Worm (Caenorhabditis elegans) whole organism, L1 larva: ENCODE measurements around the gene ung-1.

Experiments
- C04F5.9 ChIP-seq: sonication (generic microtip); optimal IDR thresholded peaks from 2 replicates; lab custom pipeline; 2016; ENCODE audit warnings: missing genetic modification characterization, missing compliant biosample characterization
- Y116A8C.19 ChIP-seq: sonication (generic microtip); optimal IDR thresholded peaks from 2 replicates; lab custom pipeline; 2016; ENCODE audit warnings: missing compliant biosample characterization, missing genetic modification characterization, borderline replicate concordance
- aha-1 ChIP-seq: fragments of 150-350 bp; optimal IDR thresholded peaks from 2 replicates; lab custom pipeline; 2014; ENCODE audit warnings: missing biosample characterization, missing genetic modification characterization
- alr-1 ChIP-seq: fragments of 200-800 bp; sonication (Bioruptor generic); optimal IDR thresholded peaks from 2 replicates; lab custom pipeline; 2018; ENCODE audit warnings: borderline replicate concordance, mild to moderate bottlenecking, missing genetic modification characterization, missing compliant biosample characterization
- aly-2 ChIP-seq: fragments of 150-350 bp; optimal IDR thresholded peaks from 2 replicates; lab custom pipeline; 2014; ENCODE audit warnings: missing biosample characterization, missing genetic modification characterization
- blmp-1 ChIP-seq: fragments of 150-350 bp; optimal IDR thresholded peaks from 2 replicates; lab custom pipeline; 2014; ENCODE audit warnings: missing biosample characterization, missing genetic modification characterization
- ceh-82 ChIP-seq, 3 experiments: fragments of 150-350 bp in 1 of 3; sonication (generic microtip) in 2 of 3; optimal IDR thresholded peaks; 2 replicates each; lab custom pipeline; 2014 to 2017; ENCODE audit warnings: missing biosample characterization in 3 of 3, missing genetic modification characterization in 3 of 3
- ceh-90 ChIP-seq: sonication (generic microtip); optimal IDR thresholded peaks from 2 replicates; lab custom pipeline; 2016; ENCODE audit warnings: missing genetic modification characterization, missing compliant biosample characterization
- ces-1 ChIP-seq: fragments of 150-350 bp; optimal IDR thresholded peaks from 2 replicates; lab custom pipeline; 2014; ENCODE audit warnings: missing biosample characterization, missing genetic modification reagents, missing genetic modification characterization
- dpl-1 ChIP-seq, 3 experiments: fragments of 150-350 bp in 2 of 3; sonication (generic microtip) in 1 of 3; optimal IDR thresholded peaks; 2 replicates each; lab custom pipeline; 2014 to 2017; ENCODE audit warnings: missing biosample characterization in 3 of 3, missing genetic modification characterization in 3 of 3, missing genetic modification reagents in 3 of 3
- dsc-1 ChIP-seq: sonication (generic microtip); optimal IDR thresholded peaks from 2 replicates; lab custom pipeline; 2016; ENCODE audit warnings: mild to moderate bottlenecking, missing genetic modification characterization, missing compliant biosample characterization
- efl-1 ChIP-seq, 4 experiments: fragments of 150-350 bp; optimal IDR thresholded peaks in 3 of 4; peaks in 1 of 4; 1 replicate in 1 of 4; 2 replicates in 3 of 4; lab custom pipeline; 2014; ENCODE audit warnings: missing biosample characterization in 2 of 4, missing genetic modification characterization in 2 of 4, missing genetic modification reagents in 2 of 4
- elt-2 ChIP-seq: sonication (generic microtip); optimal IDR thresholded peaks from 2 replicates; lab custom pipeline; 2016; ENCODE audit warnings: missing genetic modification characterization, mild to moderate bottlenecking, inconsistent platforms, missing compliant biosample characterization, missing genetic modification reagents
- elt-3 ChIP-seq, 6 experiments: fragments of 150-350 bp in 1 of 6; sonication (generic microtip); optimal IDR thresholded peaks; 2 replicates each; lab custom pipeline; 2017 to 2018; ENCODE audit warnings: missing biosample characterization in 6 of 6, missing genetic modification characterization in 6 of 6, inconsistent platforms in 1 of 6
- ets-5 ChIP-seq: fragments of 200-800 bp; sonication (Bioruptor generic); IDR thresholded peaks from 2 replicates; pipeline ENCODE4 v1.3.6; 2022; ENCODE audit warnings: missing genetic modification characterization, missing compliant biosample characterization
- fos-1 ChIP-seq: fragments of 150-350 bp; optimal IDR thresholded peaks from 2 replicates; lab custom pipeline; 2014; ENCODE audit warnings: missing biosample characterization, missing genetic modification characterization
- grh-1 ChIP-seq: fragments of 200-800 bp; sonication (Bioruptor generic); IDR thresholded peaks from 2 replicates; pipeline ENCODE4 v1.3.6; 2022; ENCODE audit warnings: missing genetic modification reagents, missing genetic modification characterization, missing compliant biosample characterization
- hpl-2 ChIP-seq: fragments of 150-350 bp; optimal IDR thresholded peaks from 2 replicates; lab custom pipeline; 2014; ENCODE audit warnings: missing biosample characterization, missing genetic modification reagents, missing genetic modification characterization
- irx-1 ChIP-seq: sonication (generic microtip); optimal IDR thresholded peaks from 2 replicates; lab custom pipeline; 2016; ENCODE audit warnings: missing genetic modification characterization, missing compliant biosample characterization
- isw-1 ChIP-seq: fragments of 200-800 bp; sonication (Bioruptor generic); IDR thresholded peaks from 2 replicates; pipeline ENCODE4 v1.3.6; 2022; ENCODE audit warnings: missing genetic modification characterization, missing compliant biosample characterization
- jun-1 ChIP-seq: fragments of 150-350 bp; optimal IDR thresholded peaks from 2 replicates; lab custom pipeline; 2014; ENCODE audit warnings: missing biosample characterization, missing genetic modification reagents, missing genetic modification characterization
- lin-35 ChIP-seq, 2 experiments: fragments of 150-350 bp; optimal IDR thresholded peaks; 2 replicates each; lab custom pipeline; 2014; ENCODE audit warnings: missing biosample characterization in 2 of 2, missing genetic modification characterization in 2 of 2, missing genetic modification reagents in 2 of 2
- lin-39 ChIP-seq: fragments of 150-350 bp; optimal IDR thresholded peaks from 2 replicates; lab custom pipeline; 2014; ENCODE audit warnings: missing biosample characterization, missing genetic modification reagents, missing genetic modification characterization
- lsy-2 ChIP-seq, 2 experiments: fragments of 150-350 bp; optimal IDR thresholded peaks; 2 replicates each; lab custom pipeline; 2014; ENCODE audit warnings: missing biosample characterization in 2 of 2, missing genetic modification characterization in 2 of 2
- mab-9 ChIP-seq: fragments of 200-800 bp; sonication (Bioruptor generic); IDR thresholded peaks from 2 replicates; pipeline ENCODE4 v1.3.6; 2022; ENCODE audit warnings: missing genetic modification reagents, missing genetic modification characterization, missing compliant biosample characterization
- mdl-1 ChIP-seq, 2 experiments: fragments of 150-350 bp; optimal IDR thresholded peaks; 2 replicates each; lab custom pipeline; 2014 to 2017; ENCODE audit warnings: missing biosample characterization in 2 of 2, missing genetic modification characterization in 2 of 2, inconsistent platforms in 1 of 2
- mep-1 ChIP-seq: fragments of 150-350 bp; optimal IDR thresholded peaks from 2 replicates; lab custom pipeline; 2014; ENCODE audit warnings: missing biosample characterization, missing genetic modification characterization
- nhr-11 ChIP-seq: fragments of 150-350 bp; optimal IDR thresholded peaks from 2 replicates; lab custom pipeline; 2014; ENCODE audit warnings: missing biosample characterization, missing genetic modification characterization
- nhr-12 ChIP-seq: sonication (generic microtip); optimal IDR thresholded peaks from 2 replicates; lab custom pipeline; 2017; ENCODE audit warnings: missing biosample characterization, missing genetic modification characterization
- nhr-19 ChIP-seq: fragments of 200-800 bp; sonication (Bioruptor generic); conservative IDR thresholded peaks from 2 replicates; pipeline ENCODE4 v1.3.6; 2022; ENCODE audit warnings: missing genetic modification characterization, missing compliant biosample characterization
- nhr-20 ChIP-seq: sonication (generic microtip); optimal IDR thresholded peaks from 2 replicates; lab custom pipeline; 2016; ENCODE audit warnings: mild to moderate bottlenecking, missing genetic modification characterization, missing compliant biosample characterization
- nhr-237 ChIP-seq: fragments of 150-350 bp; optimal IDR thresholded peaks from 2 replicates; lab custom pipeline; 2014; ENCODE audit warnings: missing biosample characterization, missing genetic modification characterization
- nhr-47 ChIP-seq: sonication (generic microtip); optimal IDR thresholded peaks from 2 replicates; lab custom pipeline; 2016; ENCODE audit warnings: mild to moderate bottlenecking, missing genetic modification characterization, moderate library complexity, missing compliant biosample characterization
- nhr-71 ChIP-seq: sonication (generic microtip); optimal IDR thresholded peaks from 2 replicates; lab custom pipeline; 2016; ENCODE audit warnings: mild to moderate bottlenecking, missing genetic modification characterization, moderate library complexity, missing compliant biosample characterization
- nhr-90 ChIP-seq: sonication (generic microtip); optimal IDR thresholded peaks from 2 replicates; lab custom pipeline; 2016; ENCODE audit warnings: mild to moderate bottlenecking, missing genetic modification characterization, missing compliant biosample characterization; ENCODE audit not compliant: poor library complexity
- pqm-1 ChIP-seq: sonication (generic microtip); optimal IDR thresholded peaks from 3 replicates; lab custom pipeline; 2017; ENCODE audit warnings: missing biosample characterization, missing genetic modification characterization
- rnt-1 ChIP-seq: sonication (generic microtip); optimal IDR thresholded peaks from 2 replicates; lab custom pipeline; 2016; ENCODE audit warnings: mild to moderate bottlenecking, missing genetic modification characterization, moderate library complexity, missing compliant biosample characterization
- skn-1 ChIP-seq: fragments of 150-350 bp; optimal IDR thresholded peaks from 2 replicates; lab custom pipeline; 2014; ENCODE audit warnings: missing biosample characterization, missing genetic modification characterization
- snpc-4 ChIP-seq: fragments of 150-350 bp; optimal IDR thresholded peaks from 2 replicates; lab custom pipeline; 2014; ENCODE audit warnings: missing biosample characterization, missing genetic modification characterization
- snu-23 ChIP-seq: sonication (generic microtip); optimal IDR thresholded peaks from 2 replicates; lab custom pipeline; 2016; ENCODE audit warnings: missing genetic modification characterization, missing compliant biosample characterization
- sox-4 ChIP-seq: sonication (generic microtip); optimal IDR thresholded peaks from 2 replicates; lab custom pipeline; 2016; ENCODE audit warnings: missing genetic modification characterization, missing compliant biosample characterization
- sptf-1 ChIP-seq: fragments of 150-350 bp; optimal IDR thresholded peaks from 2 replicates; lab custom pipeline; 2014; ENCODE audit warnings: missing biosample characterization, missing genetic modification characterization
- sup-37 ChIP-seq: fragments of 200-800 bp; sonication (Bioruptor generic); optimal IDR thresholded peaks from 2 replicates; lab custom pipeline; 2018; ENCODE audit warnings: mild to moderate bottlenecking, missing genetic modification characterization, missing compliant biosample characterization
- swsn-7 ChIP-seq: sonication (generic microtip); optimal IDR thresholded peaks from 2 replicates; lab custom pipeline; 2016; ENCODE audit warnings: missing genetic modification characterization, missing compliant biosample characterization
- unc-130 ChIP-seq: fragments of 150-350 bp; optimal IDR thresholded peaks from 2 replicates; lab custom pipeline; 2017; ENCODE audit warnings: missing biosample characterization, missing genetic modification characterization, inconsistent platforms
- unc-62 ChIP-seq: fragments of 150-350 bp; optimal IDR thresholded peaks from 2 replicates; lab custom pipeline; 2014; ENCODE audit warnings: missing biosample characterization, missing genetic modification reagents, missing genetic modification characterization
- unc-86 ChIP-seq: sonication (generic microtip); optimal IDR thresholded peaks from 2 replicates; lab custom pipeline; 2016; ENCODE audit warnings: missing genetic modification characterization, missing compliant biosample characterization
- xbp-1 ChIP-seq: sonication (generic microtip); optimal IDR thresholded peaks from 2 replicates; lab custom pipeline; 2016; ENCODE audit warnings: missing genetic modification characterization, missing compliant biosample characterization
- zip-4 ChIP-seq: fragments of 200-800 bp; sonication (Bioruptor generic); optimal IDR thresholded peaks from 2 replicates; lab custom pipeline; 2018; ENCODE audit warnings: mild to moderate bottlenecking, missing genetic modification characterization, moderate library complexity, missing compliant biosample characterization
- ztf-4 ChIP-seq: fragments of 150-350 bp; optimal IDR thresholded peaks from 2 replicates; lab custom pipeline; 2014; ENCODE audit warnings: missing biosample characterization, missing genetic modification characterization

The ung-1 gene

DNA sequence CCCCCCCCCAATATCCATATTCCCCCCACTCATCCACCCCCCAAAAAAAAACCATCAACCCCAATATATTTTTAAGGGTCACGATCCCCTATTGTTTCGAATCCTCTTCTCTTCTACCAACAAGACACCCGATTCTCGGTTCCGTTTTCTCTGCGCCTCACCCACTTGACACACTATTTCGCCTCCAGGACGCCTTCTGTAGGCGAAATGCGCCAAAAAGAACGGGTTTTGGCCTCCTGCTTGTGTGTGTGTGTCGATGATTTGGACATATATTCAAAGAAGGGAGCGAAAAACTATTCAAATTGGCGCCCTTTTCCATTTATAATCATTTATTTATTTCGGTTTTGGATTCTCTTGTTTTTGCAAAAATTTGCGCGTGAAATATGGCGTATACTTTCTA is 39.2 kb upstream of the ung-1 start (continued):
- TF ChIP-seq Y116A8C.19 (tag; lab: Kevin White, UChicago) (no peak), aly-2 (no peak), fos-1 (no peak), unc-130 (tag; lab: Kevin White, UChicago) (no peak), efl-1 (optimal IDR thresholded peaks at IDR 0.05; lab: Kevin White, UChicago) (no peak), efl-1 (GFP tag; optimal IDR thresholded peaks at IDR 0.05 in 1 of 2; lab: Kevin White, UChicago) (peak in 1 of 2 experiments; percentile 60), unc-62 (GFP tag; lab: Kevin White, UChicago) (no peak), pqm-1 (tag; lab: Kevin White, UChicago) (no peak), ztf-4 (tag; lab: Kevin White, UChicago) (no peak), ceh-82 (tag; optimal IDR thresholded peaks at IDR 0.05; lab: Kevin White, UChicago) (no peak), blmp-1 (tag; lab: Kevin White, UChicago) (peak; percentile 39), lin-35 (GFP tag; optimal IDR thresholded peaks at IDR 0.05; lab: Kevin White, UChicago) (peak in 1 of 2 experiments; percentile 9), nhr-90 (no peak), nhr-11 (tag; lab: Kevin White, UChicago) (no peak), jun-1 (tag; lab: Kevin White, UChicago) (no peak), nhr-20 (tag; lab: Kevin White, UChicago) (no peak), lsy-2 (tag; optimal IDR thresholded peaks at IDR 0.05; lab: Kevin White, UChicago) (no peak), swsn-7 (tag; lab: Kevin White, UChicago) (no peak), rnt-1 (tag; lab: Kevin White, UChicago) (no peak), elt-3 (tag; optimal IDR thresholded peaks at IDR 0.05; lab: Kevin White, UChicago) (no peak), ces-1 (GFP tag; lab: Kevin White, UChicago) (no peak), ceh-90 (tag; lab: Kevin White, UChicago) (no peak), aha-1 (tag; lab: Kevin White, UChicago) (no peak), skn-1 (tag; lab: Kevin White, UChicago) (peak; percentile 4), alr-1 (no peak), mep-1 (no peak), nhr-12 (no peak), sptf-1 (tag; lab: Kevin White, UChicago) (no peak), sox-4 (no peak), zip-4 (GFP tag; lab: Kevin White, UChicago) (no peak), dsc-1 (tag; lab: Kevin White, UChicago) (no peak), lin-39 (tag; lab: Kevin White, UChicago) (no peak), isw-1 (GFP tag; lab: Robert Waterston, UW) (no peak), mdl-1 (tag; optimal IDR thresholded peaks at IDR 0.05; lab: Kevin White, UChicago) (no peak)

DNA sequence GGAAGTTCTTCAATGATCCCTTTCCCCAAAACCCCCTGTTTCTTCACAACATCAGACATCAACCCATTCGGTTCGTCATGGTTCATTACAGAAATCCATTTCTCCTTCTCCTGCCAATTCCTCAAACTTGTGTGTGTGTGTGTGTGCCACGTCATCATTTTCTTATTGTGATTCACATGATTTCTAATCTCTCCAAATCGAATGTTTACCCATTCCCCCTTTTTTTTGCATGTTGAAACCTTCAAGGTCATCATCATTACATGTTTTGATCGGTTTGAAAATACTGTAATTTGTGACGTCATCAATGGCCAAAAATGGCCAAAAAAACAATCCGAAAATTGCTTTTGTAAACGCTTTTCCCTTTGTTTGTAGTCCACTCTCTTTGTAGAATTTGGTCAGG is 35.9 kb upstream of the ung-1 start:
- TF ChIP-seq nhr-71 (tag; lab: Kevin White, UChicago) (peak; percentile 43), fos-1 (no peak), efl-1 (optimal IDR thresholded peaks at IDR 0.05; lab: Kevin White, UChicago) (no peak), efl-1 (GFP tag; optimal IDR thresholded peaks at IDR 0.05 in 1 of 2; lab: Kevin White, UChicago) (peak in 1 of 2 experiments; percentile 92), ztf-4 (tag; lab: Kevin White, UChicago) (no peak), sup-37 (no peak), skn-1 (tag; lab: Kevin White, UChicago) (no peak), elt-3 (tag; optimal IDR thresholded peaks at IDR 0.05; lab: Kevin White, UChicago) (no peak), grh-1 (GFP tag; lab: Robert Waterston, UW) (peak; percentile 22; the same call in 1 of the 2 replicates), dpl-1 (GFP tag; optimal IDR thresholded peaks at IDR 0.05; lab: Kevin White, UChicago) (no peak), nhr-19 (GFP tag; lab: Robert Waterston, UW) (0 out of 2 replicates have a peak, but pooled peaks have one; percentile 18), blmp-1 (tag; lab: Kevin White, UChicago) (peak; percentile 30), nhr-237 (no peak), nhr-47 (tag; lab: Kevin White, UChicago) (peak; percentile 7), C04F5.9 (tag; lab: Kevin White, UChicago) (no peak), lsy-2 (tag; optimal IDR thresholded peaks at IDR 0.05; lab: Kevin White, UChicago) (peak in 1 of 2 experiments; percentile 34), ets-5 (GFP tag; lab: Robert Waterston, UW) (no peak), nhr-20 (tag; lab: Kevin White, UChicago) (peak; percentile 60), mab-9 (GFP tag; lab: Robert Waterston, UW) (no peak), unc-86 (tag; lab: Kevin White, UChicago) (no peak), aha-1 (tag; lab: Kevin White, UChicago) (no peak), hpl-2 (GFP tag; lab: Kevin White, UChicago) (no peak), xbp-1 (peak; percentile 67), elt-2 (no peak), lin-35 (GFP tag; optimal IDR thresholded peaks at IDR 0.05; lab: Kevin White, UChicago) (peak in 1 of 2 experiments; percentile 51), irx-1 (no peak), swsn-7 (tag; lab: Kevin White, UChicago) (no peak), lin-39 (tag; lab: Kevin White, UChicago) (no peak), snpc-4 (tag; lab: Kevin White, UChicago) (no peak), snu-23 (GFP tag; lab: Kevin White, UChicago) (peak; percentile 59), unc-130 (tag; lab: Kevin White, UChicago) (no peak), jun-1 (tag; lab: Kevin White, UChicago) (no peak)
